Worm (Caenorhabditis elegans) whole organism, L4/young adult: Measurements from ENCODE around the gene F14H8.2.

ENCODE experiments used
- W03F9.2 ChIP-seq: fragments of 150-350 bp; optimal IDR thresholded peaks from 2 replicates; lab custom pipeline; 2014; ENCODE audit warnings: missing biosample characterization, missing genetic modification characterization
- dao-5 ChIP-seq: sonication (generic microtip); optimal IDR thresholded peaks from 2 replicates; lab custom pipeline; 2016; ENCODE audit warnings: missing genotype, missing genetic modification characterization, moderate library complexity, missing compliant biosample characterization
- him-1 ChIP-seq: sonication (generic microtip); optimal IDR thresholded peaks from 2 replicates; lab custom pipeline; 2016; ENCODE audit warnings: missing genotype, missing genetic modification reagents, missing genetic modification characterization, missing compliant biosample characterization

- TF ChIP-seq dao-5 (tag; lab: Kevin White, UChicago) (no peak), him-1 (tag; lab: Kevin White, UChicago) (no peak), W03F9.2 (tag; lab: Kevin White, UChicago) (no peak)
Measured at ce11 chrV:15068378-15068777, 48.2 kb upstream of the F14H8.2 start, which contains the start of gene dnj-3.
